Fruit fly (Drosophila melanogaster): Measurements from ENCODE around the gene tfc.

Gene tfc

dm6 chr3L:1323136-1323535 lies 66.9 kb downstream of the tfc start (continued):
- TF ChIP-seq CG2678 (tag; optimal IDR thresholded peaks at IDR 0.05) (peak; percentile 76), Hr3 (GFP tag; optimal IDR thresholded peaks at IDR 0.05) (peak; percentile 59), CG11456 (GFP tag; IDR thresholded peaks at IDR 0.05) (0 out of 3 replicates have a peak, but pooled peaks have one; percentile 50), zen2 (GFP tag; IDR thresholded peaks at IDR 0.05; ENCODE audit: partially characterized antibody) (no peak), CG31441 (GFP tag; IDR thresholded peaks at IDR 0.05) (peak; percentile 71), Aef1 (GFP tag; IDR thresholded peaks at IDR 0.05) (no peak; the same call in 2 of the 3 replicates), CG15073 (GFP tag; optimal IDR thresholded peaks at IDR 0.05) (no peak), ttk (GFP tag; IDR thresholded peaks at IDR 0.05) (peak; percentile 32; the same call in 1 of the 2 replicates), Doc3 (GFP tag; IDR thresholded peaks at IDR 0.05; ENCODE audit: partially characterized antibody) (no peak), ranshi (GFP tag; IDR thresholded peaks at IDR 0.05) (peak; percentile 59; the same call in 1 of the 2 replicates), CG12236 (GFP tag; optimal IDR thresholded peaks at IDR 0.05) (peak; percentile 67), CG30403 (GFP tag; optimal IDR thresholded peaks at IDR 0.05) (peak; percentile 68), al (GFP tag; IDR thresholded peaks at IDR 0.05) (peak; percentile 15; the same call in 1 of the 2 replicates), Sry-δ (GFP tag; optimal IDR thresholded peaks at IDR 0.05) (peak; percentile 29), fu2 (GFP tag; optimal IDR thresholded peaks at IDR 0.05) (peak; percentile 51), run (tag; optimal IDR thresholded peaks at IDR 0.05) (no peak), CG1832 (GFP tag; optimal IDR thresholded peaks at IDR 0.05) (no peak), cas (GFP tag; IDR thresholded peaks at IDR 0.05) (no peak), bowl (GFP tag; IDR thresholded peaks at IDR 0.05) (no peak), CG1024 (GFP tag; IDR thresholded peaks at IDR 0.05) (0 out of 2 replicates have a peak, but pooled peaks have one; percentile 12), ara (GFP tag; IDR thresholded peaks at IDR 0.05) (peak; percentile 74), chm (GFP tag; IDR thresholded peaks at IDR 0.05) (peak; percentile 54; the same call in 1 of the 2 replicates), trh (GFP tag; optimal IDR thresholded peaks at IDR 0.05) (peak; percentile 24), CG7372 (GFP tag; IDR thresholded peaks at IDR 0.05) (peak; percentile 46; the same call in 1 of the 2 replicates), lilli (GFP tag; optimal IDR thresholded peaks at IDR 0.05) (peak; percentile 68), Lim3 (GFP tag; IDR thresholded peaks at IDR 0.05) (peak; percentile 25; the same call in 1 of the 2 replicates), az2 (GFP tag; optimal IDR thresholded peaks at IDR 0.05) (peak; percentile 76), CG11695 (GFP tag; IDR thresholded peaks at IDR 0.05) (0 out of 3 replicates have a peak, but pooled peaks have one; percentile 51), odd (GFP tag; optimal IDR thresholded peaks at IDR 0.05) (peak; percentile 63), CG17385 (GFP tag; optimal IDR thresholded peaks at IDR 0.05) (peak; percentile 73), Eip74EF (GFP tag; optimal IDR thresholded peaks at IDR 0.05) (peak in 1 of 2 experiments; percentile 8), MESR4 (GFP tag; optimal IDR thresholded peaks at IDR 0.05) (peak; percentile 8), lov (optimal IDR thresholded peaks at IDR 0.05) (no peak), lov (GFP tag; IDR thresholded peaks at IDR 0.05) (peak; percentile 44; the same call in 1 of the 3 replicates), CG10209 (GFP tag; optimal IDR thresholded peaks at IDR 0.05) (peak; percentile 73), NfI (GFP tag; optimal IDR thresholded peaks at IDR 0.05) (peak; percentile 68), Deaf1 (tag; optimal IDR thresholded peaks at IDR 0.05) (peak; percentile 44), ssp (GFP tag; IDR thresholded peaks at IDR 0.05) (peak; percentile 59), CHES-1-like (GFP tag; optimal IDR thresholded peaks at IDR 0.05) (peak; percentile 63), zen (tag; optimal IDR thresholded peaks at IDR 0.05) (peak; percentile 46), CG30020 (tag; optimal IDR thresholded peaks at IDR 0.05) (peak; percentile 43), CG6791 (GFP tag; IDR thresholded peaks at IDR 0.05; ENCODE audit: partially characterized antibody) (no peak), slou (GFP tag; optimal IDR thresholded peaks at IDR 0.05) (no peak), MTF-1 (GFP tag; optimal IDR thresholded peaks at IDR 0.05; ENCODE audit: borderline replicate concordance) (peak; percentile 35), CG9727 (GFP tag; optimal IDR thresholded peaks at IDR 0.05) (peak; percentile 34), Sox102F (GFP tag; optimal IDR thresholded peaks at IDR 0.05) (no peak), CG3281 (GFP tag; optimal IDR thresholded peaks at IDR 0.05) (no peak), CG18599 (GFP tag; optimal IDR thresholded peaks at IDR 0.05) (peak; percentile 50), CG18262 (tag; optimal IDR thresholded peaks at IDR 0.05) (peak; percentile 85), bcd (GFP tag; optimal IDR thresholded peaks at IDR 0.05) (peak; percentile 56)

Measured in whole organism, embryonic.